Worm (Caenorhabditis elegans) whole organism, L2 larva: ENCODE measurements around the gene trx-5.

Experiments
- fos-1 ChIP-seq: fragments of 150-350 bp; optimal IDR thresholded peaks from 2 replicates; lab custom pipeline; 2014; ENCODE audit warnings: missing biosample characterization, missing genetic modification characterization
- gmeb-1 ChIP-seq: fragments of 150-350 bp; optimal IDR thresholded peaks from 2 replicates; lab custom pipeline; 2014; ENCODE audit warnings: missing biosample characterization, missing genetic modification characterization
- lin-11 ChIP-seq: fragments of 150-350 bp; sonication (generic microtip); optimal IDR thresholded peaks from 2 replicates; lab custom pipeline; 2014; ENCODE audit warnings: missing biosample characterization, missing genetic modification characterization, inconsistent platforms, mixed read lengths
- mab-5 ChIP-seq: fragments of 150-350 bp; optimal IDR thresholded peaks from 2 replicates; lab custom pipeline; 2014; ENCODE audit warnings: missing biosample characterization, missing genetic modification characterization
- nhr-12 ChIP-seq: fragments of 150-350 bp; optimal IDR thresholded peaks from 2 replicates; lab custom pipeline; 2014; ENCODE audit warnings: missing biosample characterization, missing genetic modification characterization
- unc-39 ChIP-seq: fragments of 150-350 bp; optimal IDR thresholded peaks from 2 replicates; lab custom pipeline; 2014; ENCODE audit warnings: missing biosample characterization, missing genetic modification characterization
- unc-55 ChIP-seq: fragments of 150-350 bp; sonication (generic microtip); optimal IDR thresholded peaks from 3 replicates; lab custom pipeline; 2014; ENCODE audit warnings: missing biosample characterization, missing genetic modification reagents, missing genetic modification characterization

DNA sequence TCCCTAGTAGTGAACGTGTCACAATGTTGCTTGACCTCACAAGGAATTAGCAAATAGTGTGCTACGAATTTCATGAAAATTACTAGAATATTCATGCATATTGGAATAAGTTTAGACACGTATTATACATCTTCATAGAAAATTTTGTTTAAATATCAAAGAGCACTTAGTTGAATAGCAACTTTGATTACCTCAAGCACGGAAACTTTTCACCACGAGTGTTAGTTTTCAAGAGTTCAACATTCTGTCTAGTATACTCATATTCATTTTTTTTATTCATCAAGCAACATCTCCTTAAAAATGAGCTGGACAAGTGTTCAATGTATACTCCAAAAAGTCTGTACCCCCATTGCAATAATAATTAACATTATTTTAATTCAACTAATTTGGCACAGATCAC is 11.7 kb downstream of the trx-5 start, which contains the start of gene str-243:
- no peak for TF ChIP-seq nhr-12 (tag; lab: Kevin White, UChicago)
- no peak for TF ChIP-seq unc-55 (GFP tag; lab: Kevin White, UChicago)
- TF ChIP-seq gmeb-1 (tag; lab: Kevin White, UChicago), result no peak
- TF ChIP-seq unc-39 (tag; lab: Kevin White, UChicago), result no peak
- no peak for TF ChIP-seq mab-5 (tag; lab: Kevin White, UChicago)
- TF ChIP-seq lin-11, result no peak
- no peak for TF ChIP-seq fos-1
